Worm (Caenorhabditis elegans) whole organism, L1 larva: ENCODE results near the gene T15H9.5.

ENCODE experiments used
- C16A3.4 ChIP-seq: fragments of 150-350 bp; optimal IDR thresholded peaks from 2 replicates; lab custom pipeline; 2014; ENCODE audit warnings: missing biosample characterization, missing genetic modification characterization
- blmp-1 ChIP-seq: fragments of 150-350 bp; optimal IDR thresholded peaks from 2 replicates; lab custom pipeline; 2014; ENCODE audit warnings: missing biosample characterization, missing genetic modification characterization
- ceh-82 ChIP-seq, 3 experiments: fragments of 150-350 bp in 1 of 3; sonication (generic microtip) in 2 of 3; optimal IDR thresholded peaks; 2 replicates each; lab custom pipeline; 2014 to 2017; ENCODE audit warnings: missing biosample characterization in 3 of 3, missing genetic modification characterization in 3 of 3
- ceh-88 ChIP-seq: fragments of 200-800 bp; sonication (Bioruptor generic); IDR thresholded peaks from 2 replicates; pipeline ENCODE4 v1.3.6; 2022; ENCODE audit warnings: missing genetic modification characterization, missing compliant biosample characterization
- ces-1 ChIP-seq: fragments of 150-350 bp; optimal IDR thresholded peaks from 2 replicates; lab custom pipeline; 2014; ENCODE audit warnings: missing biosample characterization, missing genetic modification reagents, missing genetic modification characterization
- dpl-1 ChIP-seq, 3 experiments: fragments of 150-350 bp in 2 of 3; sonication (generic microtip) in 1 of 3; optimal IDR thresholded peaks; 2 replicates each; lab custom pipeline; 2014 to 2017; ENCODE audit warnings: missing biosample characterization in 3 of 3, missing genetic modification characterization in 3 of 3, missing genetic modification reagents in 3 of 3
- efl-1 ChIP-seq, 4 experiments: fragments of 150-350 bp; optimal IDR thresholded peaks in 3 of 4; peaks in 1 of 4; 1 replicate in 1 of 4; 2 replicates in 3 of 4; lab custom pipeline; 2014; ENCODE audit warnings: missing biosample characterization in 2 of 4, missing genetic modification characterization in 2 of 4, missing genetic modification reagents in 2 of 4
- ets-5 ChIP-seq: fragments of 200-800 bp; sonication (Bioruptor generic); IDR thresholded peaks from 2 replicates; pipeline ENCODE4 v1.3.6; 2022; ENCODE audit warnings: missing genetic modification characterization, missing compliant biosample characterization
- fkh-10 ChIP-seq: sonication (generic microtip); optimal IDR thresholded peaks from 2 replicates; lab custom pipeline; 2017; ENCODE audit warnings: missing biosample characterization, missing genetic modification reagents, missing genetic modification characterization
- fkh-4 ChIP-seq: sonication (generic microtip); optimal IDR thresholded peaks from 2 replicates; lab custom pipeline; 2016; ENCODE audit warnings: missing compliant biosample characterization, missing genetic modification characterization, borderline replicate concordance
- hlh-17 ChIP-seq: fragments of 200-800 bp; sonication (Bioruptor generic); optimal IDR thresholded peaks from 2 replicates; lab custom pipeline; 2018; ENCODE audit warnings: missing genetic modification characterization, mild to moderate bottlenecking, missing compliant biosample characterization, moderate library complexity, borderline replicate concordance
- irx-1 ChIP-seq: sonication (generic microtip); optimal IDR thresholded peaks from 2 replicates; lab custom pipeline; 2016; ENCODE audit warnings: missing genetic modification characterization, missing compliant biosample characterization
- jun-1 ChIP-seq: fragments of 150-350 bp; optimal IDR thresholded peaks from 2 replicates; lab custom pipeline; 2014; ENCODE audit warnings: missing biosample characterization, missing genetic modification reagents, missing genetic modification characterization
- lin-13 ChIP-seq: fragments of 150-350 bp; optimal IDR thresholded peaks from 2 replicates; lab custom pipeline; 2014; ENCODE audit warnings: missing biosample characterization, missing genetic modification reagents, missing genetic modification characterization
- lin-14 ChIP-seq: fragments of 200-800 bp; sonication (Bioruptor generic); optimal IDR thresholded peaks from 2 replicates; lab custom pipeline; 2018; ENCODE audit warnings: mild to moderate bottlenecking, missing genetic modification characterization, moderate library complexity, missing compliant biosample characterization
- lin-15B ChIP-seq: fragments of 150-350 bp; sonication (generic microtip); optimal IDR thresholded peaks from 3 replicates; lab custom pipeline; 2014; ENCODE audit warnings: missing biosample characterization, missing genetic modification characterization
- lin-35 ChIP-seq, 2 experiments: fragments of 150-350 bp; optimal IDR thresholded peaks; 2 replicates each; lab custom pipeline; 2014; ENCODE audit warnings: missing biosample characterization in 2 of 2, missing genetic modification characterization in 2 of 2, missing genetic modification reagents in 2 of 2
- lin-39 ChIP-seq: fragments of 150-350 bp; optimal IDR thresholded peaks from 2 replicates; lab custom pipeline; 2014; ENCODE audit warnings: missing biosample characterization, missing genetic modification reagents, missing genetic modification characterization
- lir-3 ChIP-seq: sonication (generic microtip); optimal IDR thresholded peaks from 2 replicates; lab custom pipeline; 2016; ENCODE audit warnings: mild to moderate bottlenecking, missing genetic modification characterization, moderate library complexity, missing compliant biosample characterization; ENCODE audit not compliant: poor library complexity
- lsy-2 ChIP-seq, 2 experiments: fragments of 150-350 bp; optimal IDR thresholded peaks; 2 replicates each; lab custom pipeline; 2014; ENCODE audit warnings: missing biosample characterization in 2 of 2, missing genetic modification characterization in 2 of 2
- mdl-1 ChIP-seq, 2 experiments: fragments of 150-350 bp; optimal IDR thresholded peaks; 2 replicates each; lab custom pipeline; 2014 to 2017; ENCODE audit warnings: missing biosample characterization in 2 of 2, missing genetic modification characterization in 2 of 2, inconsistent platforms in 1 of 2
- mef-2 ChIP-seq: fragments of 150-350 bp; optimal IDR thresholded peaks from 2 replicates; lab custom pipeline; 2014; ENCODE audit warnings: missing biosample characterization, missing genetic modification characterization
- mep-1 ChIP-seq: fragments of 150-350 bp; optimal IDR thresholded peaks from 2 replicates; lab custom pipeline; 2014; ENCODE audit warnings: missing biosample characterization, missing genetic modification characterization
- nhr-12 ChIP-seq: sonication (generic microtip); optimal IDR thresholded peaks from 2 replicates; lab custom pipeline; 2017; ENCODE audit warnings: missing biosample characterization, missing genetic modification characterization
- nhr-19 ChIP-seq: fragments of 200-800 bp; sonication (Bioruptor generic); conservative IDR thresholded peaks from 2 replicates; pipeline ENCODE4 v1.3.6; 2022; ENCODE audit warnings: missing genetic modification characterization, missing compliant biosample characterization
- nhr-20 ChIP-seq: sonication (generic microtip); optimal IDR thresholded peaks from 2 replicates; lab custom pipeline; 2016; ENCODE audit warnings: mild to moderate bottlenecking, missing genetic modification characterization, missing compliant biosample characterization
- nhr-47 ChIP-seq: sonication (generic microtip); optimal IDR thresholded peaks from 2 replicates; lab custom pipeline; 2016; ENCODE audit warnings: mild to moderate bottlenecking, missing genetic modification characterization, moderate library complexity, missing compliant biosample characterization
- nhr-71 ChIP-seq: sonication (generic microtip); optimal IDR thresholded peaks from 2 replicates; lab custom pipeline; 2016; ENCODE audit warnings: mild to moderate bottlenecking, missing genetic modification characterization, moderate library complexity, missing compliant biosample characterization
- nhr-77 ChIP-seq: fragments of 150-350 bp; optimal IDR thresholded peaks from 2 replicates; lab custom pipeline; 2014; ENCODE audit warnings: missing biosample characterization, missing genetic modification characterization
- nhr-84 ChIP-seq: sonication (generic microtip); optimal IDR thresholded peaks from 2 replicates; lab custom pipeline; 2017; ENCODE audit warnings: missing biosample characterization, missing genetic modification characterization
- nhr-85 ChIP-seq: sonication (generic microtip); peaks from one replicate; lab custom pipeline; 2016; ENCODE audit warnings: missing genetic modification characterization, inconsistent platforms, missing compliant biosample characterization
- pag-3 ChIP-seq: sonication (generic microtip); optimal IDR thresholded peaks from 2 replicates; lab custom pipeline; 2017; ENCODE audit warnings: missing genetic modification characterization, mild to moderate bottlenecking, missing compliant biosample characterization, antibody characterized with exemption, borderline replicate concordance; ENCODE audit not compliant: insufficient read depth
- pqm-1 ChIP-seq: sonication (generic microtip); optimal IDR thresholded peaks from 3 replicates; lab custom pipeline; 2017; ENCODE audit warnings: missing biosample characterization, missing genetic modification characterization
- rnt-1 ChIP-seq: sonication (generic microtip); optimal IDR thresholded peaks from 2 replicates; lab custom pipeline; 2016; ENCODE audit warnings: mild to moderate bottlenecking, missing genetic modification characterization, moderate library complexity, missing compliant biosample characterization
- skn-1 ChIP-seq: fragments of 150-350 bp; optimal IDR thresholded peaks from 2 replicates; lab custom pipeline; 2014; ENCODE audit warnings: missing biosample characterization, missing genetic modification characterization
- snpc-4 ChIP-seq: fragments of 150-350 bp; optimal IDR thresholded peaks from 2 replicates; lab custom pipeline; 2014; ENCODE audit warnings: missing biosample characterization, missing genetic modification characterization
- snu-23 ChIP-seq: sonication (generic microtip); optimal IDR thresholded peaks from 2 replicates; lab custom pipeline; 2016; ENCODE audit warnings: missing genetic modification characterization, missing compliant biosample characterization
- sup-37 ChIP-seq: fragments of 200-800 bp; sonication (Bioruptor generic); optimal IDR thresholded peaks from 2 replicates; lab custom pipeline; 2018; ENCODE audit warnings: mild to moderate bottlenecking, missing genetic modification characterization, missing compliant biosample characterization
- tbx-2 ChIP-seq: sonication (generic microtip); optimal IDR thresholded peaks from 2 replicates; lab custom pipeline; 2016; ENCODE audit warnings: missing genetic modification characterization, missing compliant biosample characterization
- tlp-1 ChIP-seq: fragments of 150-350 bp; optimal IDR thresholded peaks from 2 replicates; lab custom pipeline; 2014; ENCODE audit warnings: missing biosample characterization, missing genetic modification characterization
- unc-130 ChIP-seq: fragments of 150-350 bp; optimal IDR thresholded peaks from 2 replicates; lab custom pipeline; 2017; ENCODE audit warnings: missing biosample characterization, missing genetic modification characterization, inconsistent platforms
- unc-98 ChIP-seq: fragments of 200-800 bp; sonication (Bioruptor generic); IDR thresholded peaks from 2 replicates; pipeline ENCODE4 v1.3.6; 2022; ENCODE audit warnings: missing genetic modification characterization, missing compliant biosample characterization
- vab-15 ChIP-seq: sonication (generic microtip); optimal IDR thresholded peaks from 2 replicates; lab custom pipeline; 2017; ENCODE audit warnings: missing genotype, mild to moderate bottlenecking, missing genetic modification characterization, missing compliant biosample characterization
- xbp-1 ChIP-seq: sonication (generic microtip); optimal IDR thresholded peaks from 2 replicates; lab custom pipeline; 2016; ENCODE audit warnings: missing genetic modification characterization, missing compliant biosample characterization
- zip-4 ChIP-seq: fragments of 200-800 bp; sonication (Bioruptor generic); optimal IDR thresholded peaks from 2 replicates; lab custom pipeline; 2018; ENCODE audit warnings: mild to moderate bottlenecking, missing genetic modification characterization, moderate library complexity, missing compliant biosample characterization
- ztf-11 ChIP-seq, 2 experiments: sonication (generic microtip); optimal IDR thresholded peaks; 2 replicates each; lab custom pipeline; 2016 to 2017; ENCODE audit warnings: missing genetic modification characterization in 2 of 2, missing biosample characterization in 1 of 2, missing compliant biosample characterization in 1 of 2

T15H9.5 gene

ce11 chrII:9646928-9647838, 35.9 kb upstream of the T15H9.5 start, which contains the start of gene sqv-8:
TSS of gene sqv-8 (plus strand) at chrII:9646978.
- peak in 1 of 3 experiments; percentile 6 for TF ChIP-seq ceh-82 (tag; optimal IDR thresholded peaks at IDR 0.05; lab: Kevin White, UChicago)
- peak in 1 of 2 experiments; percentile 11 for TF ChIP-seq lsy-2 (tag; optimal IDR thresholded peaks at IDR 0.05; lab: Kevin White, UChicago)
- peak; percentile 39 for TF ChIP-seq nhr-20 (tag; lab: Kevin White, UChicago)
- TF ChIP-seq mef-2 (tag; lab: Kevin White, UChicago): no peak
- TF ChIP-seq unc-98 (GFP tag; lab: Robert Waterston, UW): no peak
- TF ChIP-seq blmp-1 (tag; lab: Kevin White, UChicago): peak; percentile 20
- TF ChIP-seq snu-23 (GFP tag; lab: Kevin White, UChicago): peak; percentile 51
- TF ChIP-seq xbp-1 (tag; lab: Kevin White, UChicago): peak; percentile 24
- TF ChIP-seq mdl-1 (tag; optimal IDR thresholded peaks at IDR 0.05; lab: Kevin White, UChicago): peak in 1 of 2 experiments; percentile 37
- TF ChIP-seq lin-14: peak; percentile 62
- peak in 1 of 2 experiments; percentile 21 for TF ChIP-seq efl-1 (optimal IDR thresholded peaks at IDR 0.05; lab: Kevin White, UChicago)
- TF ChIP-seq efl-1 (GFP tag; optimal IDR thresholded peaks at IDR 0.05 in 1 of 2; lab: Kevin White, UChicago): peak; percentile 7 to 70
- peak; percentile 65 for TF ChIP-seq nhr-85 (tag; lab: Kevin White, UChicago)
- peak; percentile 17 for TF ChIP-seq nhr-47 (tag; lab: Kevin White, UChicago)
- no peak for TF ChIP-seq hlh-17
- peak; percentile 33 for TF ChIP-seq skn-1
- peak; percentile 5 for TF ChIP-seq rnt-1 (tag; lab: Kevin White, UChicago)
- TF ChIP-seq mep-1: peak; percentile 7
- TF ChIP-seq lin-35 (GFP tag; optimal IDR thresholded peaks at IDR 0.05; lab: Kevin White, UChicago): peak in 1 of 2 experiments; percentile 14
- no peak for TF ChIP-seq snpc-4 (tag; lab: Kevin White, UChicago)
- TF ChIP-seq nhr-71 (tag; lab: Kevin White, UChicago): peak; percentile 40
- peak in 1 of 3 experiments; percentile 25 for TF ChIP-seq dpl-1 (GFP tag; optimal IDR thresholded peaks at IDR 0.05; lab: Kevin White, UChicago)
- TF ChIP-seq ets-5: no peak

ce11 chrII:9646122-9646555, 34.9 kb upstream of the T15H9.5 start:
- peak; percentile 40 for TF ChIP-seq lir-3 (tag; lab: Kevin White, UChicago)
- peak; percentile 37 to 74 (median 44) for TF ChIP-seq ceh-82 (tag; optimal IDR thresholded peaks at IDR 0.05; lab: Kevin White, UChicago)
- TF ChIP-seq ztf-11 (tag; optimal IDR thresholded peaks at IDR 0.05; lab: Kevin White, UChicago): peak in 1 of 2 experiments; percentile 73
- TF ChIP-seq nhr-84 (tag; lab: Kevin White, UChicago): no peak
- peak; percentile 59 for TF ChIP-seq nhr-77 (tag; lab: Kevin White, UChicago)
- TF ChIP-seq lin-14: peak; percentile 97
- TF ChIP-seq pag-3 (tag; lab: Kevin White, UChicago): peak; percentile 24
- no peak for TF ChIP-seq lin-39
- TF ChIP-seq unc-98 (GFP tag; lab: Robert Waterston, UW): no peak
- peak; percentile 78 for TF ChIP-seq snu-23 (GFP tag; lab: Kevin White, UChicago)
- no peak for TF ChIP-seq sup-37 (GFP tag; lab: Kevin White, UChicago)
- no peak for TF ChIP-seq unc-130
- TF ChIP-seq lsy-2 (tag; optimal IDR thresholded peaks at IDR 0.05; lab: Kevin White, UChicago): peak; percentile 70 to 82
- peak; percentile 29 for TF ChIP-seq lin-13 (GFP tag; lab: Kevin White, UChicago)
- TF ChIP-seq vab-15 (tag; lab: Kevin White, UChicago): peak; percentile 65
- no peak for TF ChIP-seq tlp-1 (tag; lab: Kevin White, UChicago)
- TF ChIP-seq ces-1 (GFP tag; lab: Kevin White, UChicago): no peak
- no peak for TF ChIP-seq ceh-88 (GFP tag; lab: Robert Waterston, UW)
- TF ChIP-seq fkh-4 (tag; lab: Kevin White, UChicago): no peak
- peak; percentile 41 for TF ChIP-seq irx-1
- no peak for TF ChIP-seq hlh-17
- peak; percentile 60 for TF ChIP-seq nhr-19 (GFP tag; lab: Robert Waterston, UW)
- no peak for TF ChIP-seq nhr-12
- TF ChIP-seq nhr-85 (tag; lab: Kevin White, UChicago): peak; percentile 90
- peak; percentile 63 for TF ChIP-seq tbx-2 (tag; lab: Kevin White, UChicago)
- TF ChIP-seq jun-1: peak; percentile 64
- peak; percentile 90 for TF ChIP-seq mep-1
- TF ChIP-seq fkh-10 (GFP tag; lab: Kevin White, UChicago): no peak
- TF ChIP-seq dpl-1 (GFP tag; optimal IDR thresholded peaks at IDR 0.05; lab: Kevin White, UChicago): peak; percentile 40 to 53 (median 50)
- no peak for TF ChIP-seq pqm-1 (tag; lab: Kevin White, UChicago)
- TF ChIP-seq lin-15B (tag; lab: Kevin White, UChicago): no peak
- TF ChIP-seq nhr-20 (tag; lab: Kevin White, UChicago): peak; percentile 94
- no peak for TF ChIP-seq zip-4 (GFP tag; lab: Kevin White, UChicago)
- TF ChIP-seq lin-35 (GFP tag; optimal IDR thresholded peaks at IDR 0.05; lab: Kevin White, UChicago): peak; percentile 52 to 68
- peak; percentile 15 for TF ChIP-seq C16A3.4 (tag; lab: Kevin White, UChicago)
